Fruit fly (Drosophila melanogaster): ENCODE results near the gene ogre.

DNA sequence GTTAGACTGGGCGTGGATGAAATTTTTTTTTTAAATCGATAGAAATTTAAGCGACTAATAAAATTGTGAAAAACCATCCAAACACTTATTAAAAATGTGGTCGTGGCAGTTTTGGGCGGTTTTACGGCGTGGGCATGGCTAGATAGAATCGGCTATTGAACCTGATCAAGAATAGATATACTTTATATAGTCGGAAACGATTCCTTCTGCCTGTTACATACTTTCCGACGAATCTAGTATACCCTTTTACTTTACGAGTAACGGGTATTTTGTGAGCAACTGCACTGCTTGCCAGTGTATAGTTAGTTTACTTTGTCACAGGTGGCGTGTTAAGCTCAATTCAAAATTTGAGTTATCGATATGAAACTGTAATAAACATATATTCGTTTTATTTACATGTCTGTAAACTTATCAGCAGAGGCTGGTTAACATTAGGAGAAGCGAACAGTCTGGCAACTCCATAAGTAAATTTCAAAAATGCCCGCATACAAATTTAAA lies 23.9 kb upstream of the ogre start:
- TF ChIP-seq CG7045 (GFP tag; optimal IDR thresholded peaks at IDR 0.05) (no peak), toe (GFP tag; optimal IDR thresholded peaks at IDR 0.05) (peak; percentile 23), CG14711 (tag; optimal IDR thresholded peaks at IDR 0.05) (peak; percentile 19), CG33017 (tag; optimal IDR thresholded peaks at IDR 0.05) (no peak), CG1620 (GFP tag; optimal IDR thresholded peaks at IDR 0.05) (peak; percentile 13), bab1 (GFP tag; optimal IDR thresholded peaks at IDR 0.05) (peak; percentile 72), kay (GFP tag; ENCODE audit: borderline replicate concordance) (peak; percentile 78), CG11617 (GFP tag; optimal IDR thresholded peaks at IDR 0.05) (peak; percentile 44), Mnt (GFP tag; optimal IDR thresholded peaks at IDR 0.05) (peak; percentile 47), cic (GFP tag; optimal IDR thresholded peaks at IDR 0.05) (peak; percentile 98), Crg-1 (GFP tag; optimal IDR thresholded peaks at IDR 0.05) (peak; percentile 31), ovo (GFP tag; optimal IDR thresholded peaks at IDR 0.05) (no peak), Hr96 (GFP tag; optimal IDR thresholded peaks at IDR 0.05) (peak; percentile 66)

Data from whole organism, adult.